Worm (Caenorhabditis elegans) whole organism, young adult: ENCODE data around the gene R12A1.3.

Source experiments
- B0019.2 ChIP-seq: fragments of 200-800 bp; sonication (Bioruptor generic); conservative IDR thresholded peaks from 2 replicates; pipeline ENCODE4 v1.3.6; 2022; ENCODE audit warnings: missing genetic modification reagents, missing genetic modification characterization, missing compliant biosample characterization
- B0035.1 ChIP-seq: sonication (generic microtip); optimal IDR thresholded peaks from 2 replicates; lab custom pipeline; 2016; ENCODE audit warnings: missing genetic modification characterization, mild to moderate bottlenecking, missing compliant biosample characterization, missing genotype, missing genetic modification reagents
- B0336.3 ChIP-seq: fragments of 200-800 bp; sonication (Bioruptor generic); IDR thresholded peaks from 2 replicates; pipeline ENCODE4 v1.3.6; 2022; ENCODE audit warnings: missing genetic modification characterization, missing compliant biosample characterization
- C17E4.6 ChIP-seq: fragments of 200-800 bp; sonication (Bioruptor generic); IDR thresholded peaks from 2 replicates; pipeline ENCODE4 v1.3.6; 2022; ENCODE audit warnings: missing genetic modification reagents, missing genetic modification characterization, missing compliant biosample characterization
- F10E7.11 ChIP-seq: sonication (generic microtip); optimal IDR thresholded peaks from 2 replicates; lab custom pipeline; 2017; ENCODE audit warnings: mild to moderate bottlenecking, missing genetic modification characterization, moderate library complexity, missing compliant biosample characterization
- F22D6.2 ChIP-seq: sonication (generic microtip); optimal IDR thresholded peaks from 2 replicates; lab custom pipeline; 2016; ENCODE audit warnings: mild to moderate bottlenecking, missing genetic modification characterization, missing compliant biosample characterization
- F33H1.4 ChIP-seq: fragments of 200-800 bp; sonication (Bioruptor generic); IDR thresholded peaks from 2 replicates; pipeline ENCODE4 v1.3.6; 2022; ENCODE audit warnings: missing genetic modification reagents, missing genetic modification characterization, missing compliant biosample characterization
- F37B4.10 ChIP-seq: fragments of 200-800 bp; sonication (Bioruptor generic); IDR thresholded peaks from 2 replicates; pipeline ENCODE4 v1.3.6; 2022; ENCODE audit warnings: missing genetic modification characterization, missing compliant biosample characterization
- Y56A3A.18 ChIP-seq: fragments of 200-800 bp; sonication (Bioruptor generic); IDR thresholded peaks from 2 replicates; pipeline ENCODE4 v1.3.6; 2022; ENCODE audit warnings: missing genetic modification reagents, missing genetic modification characterization, missing compliant biosample characterization
- ZK185.1 ChIP-seq: sonication (generic microtip); optimal IDR thresholded peaks from 2 replicates; lab custom pipeline; 2016; ENCODE audit warnings: mild to moderate bottlenecking, missing genetic modification characterization, missing compliant biosample characterization; ENCODE audit not compliant: poor library complexity, severe bottlenecking
- aptf-3 ChIP-seq: fragments of 200-800 bp; sonication (Bioruptor generic); IDR thresholded peaks from 2 replicates; pipeline ENCODE4 v1.3.6; 2022; ENCODE audit warnings: missing genetic modification characterization, missing compliant biosample characterization
- atf-7 ChIP-seq: sonication (generic microtip); optimal IDR thresholded peaks from 2 replicates; lab custom pipeline; 2017; ENCODE audit warnings: mild to moderate bottlenecking, missing genetic modification characterization, missing compliant biosample characterization
- attf-3 ChIP-seq: fragments of 200-800 bp; sonication (Bioruptor generic); conservative IDR thresholded peaks from 2 replicates; pipeline ENCODE4 v1.3.6; 2022; ENCODE audit warnings: missing genetic modification reagents, missing genetic modification characterization, missing compliant biosample characterization
- cebp-1 ChIP-seq, 2 experiments: fragments of 200-800 bp in 1 of 2; sonication (Bioruptor generic) in 1 of 2; sonication (generic microtip) in 1 of 2; IDR thresholded peaks in 1 of 2; optimal IDR thresholded peaks in 1 of 2; 2 replicates each; pipeline versions ENCODE4 v1.3.6 to Lab custom; 2017 to 2022; ENCODE audit warnings: missing compliant biosample characterization in 2 of 2, missing genetic modification characterization in 2 of 2, mild to moderate bottlenecking in 1 of 2, missing genetic modification reagents in 1 of 2, moderate library complexity in 1 of 2
- ceh-100 ChIP-seq: fragments of 200-800 bp; sonication (Bioruptor generic); IDR thresholded peaks from 2 replicates; pipeline ENCODE4 v1.3.6; 2022; ENCODE audit warnings: missing genetic modification reagents, missing genetic modification characterization, missing compliant biosample characterization
- ceh-91 ChIP-seq: fragments of 200-800 bp; sonication (Bioruptor generic); IDR thresholded peaks from 2 replicates; pipeline ENCODE4 v1.3.6; 2022; ENCODE audit warnings: missing genetic modification reagents, missing genetic modification characterization, missing compliant biosample characterization
- chd-7 ChIP-seq: sonication (generic microtip); optimal IDR thresholded peaks from 2 replicates; lab custom pipeline; 2016; ENCODE audit warnings: mild to moderate bottlenecking, missing genetic modification characterization, moderate library complexity, missing compliant biosample characterization
- dox-1 ChIP-seq: fragments of 200-800 bp; sonication (Bioruptor generic); IDR thresholded peaks from 2 replicates; pipeline ENCODE4 v1.3.6; 2022; ENCODE audit warnings: missing genetic modification reagents, missing genetic modification characterization, missing compliant biosample characterization
- egl-44 ChIP-seq: fragments of 200-800 bp; sonication (Bioruptor generic); IDR thresholded peaks from 2 replicates; pipeline ENCODE4 v1.3.6; 2022; ENCODE audit warnings: missing genetic modification reagents, missing genetic modification characterization, missing compliant biosample characterization
- ekl-4 ChIP-seq: fragments of 200-800 bp; sonication (Bioruptor generic); IDR thresholded peaks from 2 replicates; pipeline ENCODE4 v1.3.6; 2022; ENCODE audit warnings: missing genetic modification reagents, missing genetic modification characterization, missing compliant biosample characterization
- gei-17 ChIP-seq: fragments of 200-800 bp; sonication (Bioruptor generic); optimal IDR thresholded peaks from 2 replicates; lab custom pipeline; 2018; ENCODE audit warnings: mild to moderate bottlenecking, missing genetic modification characterization, missing compliant biosample characterization
- hlh-12 ChIP-seq: sonication (generic microtip); optimal IDR thresholded peaks from 2 replicates; lab custom pipeline; 2016; ENCODE audit warnings: missing genetic modification characterization, missing compliant biosample characterization
- hmg-1.2 ChIP-seq: fragments of 200-800 bp; sonication (Bioruptor generic); IDR thresholded peaks from 2 replicates; pipeline ENCODE4 v1.3.6; 2022; ENCODE audit warnings: missing genetic modification reagents, missing genetic modification characterization, missing compliant biosample characterization
- hmg-20 ChIP-seq: fragments of 200-800 bp; sonication (Bioruptor generic); IDR thresholded peaks from 2 replicates; pipeline ENCODE4 v1.3.6; 2022; ENCODE audit warnings: missing genetic modification reagents, missing genetic modification characterization, missing compliant biosample characterization
- hsf-1 ChIP-seq: fragments of 200-800 bp; sonication (Bioruptor generic); IDR thresholded peaks from 2 replicates; pipeline ENCODE4 v1.3.6; 2022; ENCODE audit warnings: missing genetic modification reagents, missing genetic modification characterization, missing compliant biosample characterization
- lin-26 ChIP-seq: fragments of 200-800 bp; sonication (Bioruptor generic); IDR thresholded peaks from 2 replicates; pipeline ENCODE4 v1.3.6; 2022; ENCODE audit warnings: missing genetic modification reagents, missing genetic modification characterization, missing compliant biosample characterization
- lin-35 ChIP-seq, 3 experiments: fragments of 150-350 bp in 2 of 3; sonication (generic microtip) in 1 of 3; optimal IDR thresholded peaks; 2 replicates each; lab custom pipeline; 2014 to 2018; ENCODE audit warnings: missing biosample characterization in 3 of 3, missing genetic modification characterization in 3 of 3, missing genetic modification reagents in 3 of 3
- lin-40 ChIP-seq: sonication (generic microtip); optimal IDR thresholded peaks from 2 replicates; lab custom pipeline; 2016; ENCODE audit warnings: missing genetic modification characterization, mild to moderate bottlenecking, missing compliant biosample characterization, missing genotype, missing genetic modification reagents
- lin-54 ChIP-seq: fragments of 200-800 bp; sonication (Bioruptor generic); optimal IDR thresholded peaks from 2 replicates; lab custom pipeline; 2018; ENCODE audit warnings: mild to moderate bottlenecking, missing genetic modification characterization, missing compliant biosample characterization
- lir-1 ChIP-seq: fragments of 200-800 bp; sonication (Bioruptor generic); conservative IDR thresholded peaks from 2 replicates; pipeline ENCODE4 v1.3.6; 2022; ENCODE audit warnings: missing genetic modification reagents, missing genetic modification characterization, missing compliant biosample characterization
- madf-10 ChIP-seq: sonication (generic microtip); optimal IDR thresholded peaks from 2 replicates; lab custom pipeline; 2016; ENCODE audit warnings: mild to moderate bottlenecking, missing genetic modification characterization, missing compliant biosample characterization
- madf-3 ChIP-seq: fragments of 200-800 bp; sonication (Bioruptor generic); IDR thresholded peaks from 2 replicates; pipeline ENCODE4 v1.3.6; 2022; ENCODE audit warnings: missing genetic modification reagents, missing genetic modification characterization, missing compliant biosample characterization
- madf-8 ChIP-seq: fragments of 200-800 bp; sonication (Bioruptor generic); conservative IDR thresholded peaks from 2 replicates; pipeline ENCODE4 v1.3.6; 2022; ENCODE audit warnings: missing genetic modification reagents, missing genetic modification characterization, missing compliant biosample characterization
- mxl-1 ChIP-seq: sonication (generic microtip); optimal IDR thresholded peaks from 2 replicates; lab custom pipeline; 2016; ENCODE audit warnings: missing genetic modification characterization, missing compliant biosample characterization
- nfya-2 ChIP-seq: fragments of 200-800 bp; sonication (Bioruptor generic); IDR thresholded peaks from 2 replicates; pipeline ENCODE4 v1.3.6; 2022; ENCODE audit warnings: missing genetic modification reagents, missing genetic modification characterization, missing compliant biosample characterization
- nfyb-1 ChIP-seq: fragments of 200-800 bp; sonication (Bioruptor generic); IDR thresholded peaks from 2 replicates; pipeline ENCODE4 v1.3.6; 2022; ENCODE audit warnings: missing genetic modification reagents, missing genetic modification characterization, missing compliant biosample characterization
- nhr-120 ChIP-seq: fragments of 200-800 bp; sonication (Bioruptor generic); IDR thresholded peaks from 2 replicates; pipeline ENCODE4 v1.3.6; 2022; ENCODE audit warnings: missing genetic modification characterization, missing compliant biosample characterization
- nhr-80 ChIP-seq: sonication (generic microtip); optimal IDR thresholded peaks from 2 replicates; lab custom pipeline; 2016; ENCODE audit warnings: missing genetic modification characterization, missing compliant biosample characterization
- pbrm-1 ChIP-seq: fragments of 200-800 bp; sonication (Bioruptor generic); IDR thresholded peaks from 2 replicates; pipeline ENCODE4 v1.3.6; 2022; ENCODE audit warnings: missing genetic modification reagents, missing genetic modification characterization, missing compliant biosample characterization
- rcor-1 ChIP-seq: fragments of 200-800 bp; sonication (Bioruptor generic); IDR thresholded peaks from 2 replicates; pipeline ENCODE4 v1.3.6; 2022; ENCODE audit warnings: missing genetic modification reagents, missing genetic modification characterization, missing compliant biosample characterization
- zfh-2 ChIP-seq: fragments of 200-800 bp; sonication (Bioruptor generic); conservative IDR thresholded peaks from 2 replicates; pipeline ENCODE4 v1.3.6; 2022; ENCODE audit warnings: missing genetic modification reagents, missing genetic modification characterization, missing compliant biosample characterization
- zim-3 ChIP-seq: sonication (generic microtip); optimal IDR thresholded peaks from 2 replicates; lab custom pipeline; 2017; ENCODE audit warnings: mild to moderate bottlenecking, missing genetic modification characterization, moderate library complexity, missing compliant biosample characterization
- ztf-18 ChIP-seq: sonication (generic microtip); optimal IDR thresholded peaks from 2 replicates; lab custom pipeline; 2016; ENCODE audit warnings: missing genotype, mild to moderate bottlenecking, missing genetic modification characterization, missing compliant biosample characterization
- ztf-22 ChIP-seq: fragments of 200-800 bp; sonication (Bioruptor generic); optimal IDR thresholded peaks from 2 replicates; lab custom pipeline; 2018; ENCODE audit warnings: mild to moderate bottlenecking, missing genetic modification characterization, moderate library complexity, missing compliant biosample characterization
- ztf-25 ChIP-seq: fragments of 200-800 bp; sonication (Bioruptor generic); IDR thresholded peaks from 2 replicates; pipeline ENCODE4 v1.3.6; 2022; ENCODE audit warnings: missing genetic modification reagents, missing genetic modification characterization, missing compliant biosample characterization

The R12A1.3 gene

DNA sequence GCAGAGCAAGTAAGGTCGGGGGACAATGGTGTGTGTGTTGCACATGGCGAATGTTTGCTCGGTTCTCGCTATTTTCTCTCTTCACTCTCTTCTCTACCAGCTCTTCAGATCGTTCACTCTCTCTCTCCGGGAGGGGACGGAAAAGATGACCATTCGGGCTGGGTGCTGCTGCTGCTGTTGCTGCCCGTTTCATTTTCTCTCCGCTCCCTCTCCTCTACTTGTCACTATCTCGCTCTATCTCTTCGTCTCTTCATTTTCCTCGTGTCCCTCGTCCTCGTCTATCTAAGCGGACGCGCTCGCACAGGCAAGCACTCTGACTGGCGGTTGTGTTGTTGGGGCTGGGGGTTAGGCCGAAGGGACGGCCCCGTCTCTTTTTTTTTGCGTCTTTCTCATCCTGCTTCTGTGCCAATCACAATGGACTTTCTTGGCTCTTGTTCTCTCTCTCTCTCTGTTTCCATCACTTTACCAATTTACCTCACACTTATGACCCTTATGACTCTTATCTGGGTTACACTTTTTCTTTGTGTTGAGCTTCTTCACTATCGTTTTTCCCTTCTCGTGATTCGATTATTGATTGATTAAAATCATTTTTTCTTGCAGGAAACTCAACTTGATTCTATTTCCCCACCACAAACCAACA lies 49.0 kb upstream of the R12A1.3 start, which contains the start of the genes F53E2.2 and unc-60 (continued):
- no peak for TF ChIP-seq mxl-1 (tag; lab: Kevin White, UChicago)
- no peak for TF ChIP-seq ztf-25
- no peak for TF ChIP-seq lir-1 (GFP tag; lab: Robert Waterston, UW)
- no peak for TF ChIP-seq zim-3 (tag; lab: Kevin White, UChicago)
- TF ChIP-seq nfyb-1 (GFP tag; lab: Robert Waterston, UW) = peak; percentile 51; the same call in 1 of the 2 replicates
- TF ChIP-seq F37B4.10 (GFP tag; lab: Robert Waterston, UW) = no peak
- peak; percentile 97 for TF ChIP-seq zfh-2 (GFP tag; lab: Robert Waterston, UW)
- TF ChIP-seq chd-7 = peak; percentile 17
- TF ChIP-seq lin-40 = peak; percentile 50
- TF ChIP-seq aptf-3 (GFP tag; lab: Robert Waterston, UW) = no peak
- no peak for TF ChIP-seq F33H1.4 (GFP tag; lab: Robert Waterston, UW)
- peak; percentile 21; the same call in 1 of the 2 replicates for TF ChIP-seq cebp-1 (GFP tag; IDR thresholded peaks at IDR 0.05; lab: Robert Waterston, UW)
- peak; percentile 79 for TF ChIP-seq cebp-1 (tag; optimal IDR thresholded peaks at IDR 0.05; lab: Kevin White, UChicago)
- no peak for TF ChIP-seq ceh-91 (GFP tag; lab: Robert Waterston, UW)
- peak; percentile 57 for TF ChIP-seq ztf-22
- no peak; the same call in 1 of the 2 replicates for TF ChIP-seq B0336.3 (GFP tag; lab: Robert Waterston, UW)
- no peak for TF ChIP-seq nfya-2 (GFP tag; lab: Robert Waterston, UW)
- peak in 1 of 3 experiments; percentile 71 for TF ChIP-seq lin-35 (GFP tag; optimal IDR thresholded peaks at IDR 0.05; lab: Kevin White, UChicago)
- TF ChIP-seq hsf-1 (GFP tag; lab: Robert Waterston, UW) = 0 out of 2 replicates have a peak, but pooled peaks have one; percentile 40
- no peak for TF ChIP-seq madf-8
- no peak for TF ChIP-seq F10E7.11 (tag; lab: Kevin White, UChicago)
- no peak for TF ChIP-seq hmg-20 (GFP tag; lab: Robert Waterston, UW)
- TF ChIP-seq madf-3 (GFP tag; lab: Robert Waterston, UW) = peak; percentile 36; the same call in 1 of the 2 replicates
- peak; percentile 29 for TF ChIP-seq madf-10 (tag; lab: Kevin White, UChicago)
- TF ChIP-seq ceh-100 (GFP tag; lab: Robert Waterston, UW) = no peak
- no peak for TF ChIP-seq F22D6.2 (tag; lab: Kevin White, UChicago)
- no peak for TF ChIP-seq hlh-12
- peak; percentile 67 for TF ChIP-seq ZK185.1 (tag; lab: Kevin White, UChicago)
- no peak for TF ChIP-seq B0019.2
- TF ChIP-seq lin-54 (GFP tag; lab: Kevin White, UChicago) = no peak
- no peak for TF ChIP-seq pbrm-1 (GFP tag; lab: Robert Waterston, UW)
- TF ChIP-seq egl-44 (GFP tag; lab: Robert Waterston, UW) = no peak; the same call in 1 of the 2 replicates
- TF ChIP-seq ekl-4 (GFP tag; lab: Robert Waterston, UW) = peak; percentile 15; the same call in 1 of the 2 replicates
- no peak for TF ChIP-seq ztf-18 (tag; lab: Kevin White, UChicago)
- no peak for TF ChIP-seq attf-3 (GFP tag; lab: Robert Waterston, UW)

DNA sequence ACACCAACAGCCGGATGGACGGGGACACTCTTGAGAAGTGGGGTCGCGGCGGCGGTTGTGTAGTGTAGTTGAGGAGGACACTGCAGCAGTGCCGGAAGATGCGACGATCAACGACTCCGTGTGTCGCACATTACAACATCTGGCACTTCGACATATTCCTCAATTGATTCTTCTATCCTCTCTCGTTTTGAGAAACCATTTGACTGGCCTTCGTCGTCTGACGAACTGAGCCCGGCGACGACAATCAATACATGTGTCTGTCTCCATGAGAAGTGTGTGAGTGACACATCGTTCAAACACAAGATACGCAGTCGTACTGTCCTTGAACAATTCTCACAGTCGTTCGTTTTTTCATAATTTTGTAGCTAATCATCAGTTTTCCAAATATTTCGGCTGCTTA lies 47.0 kb upstream of the R12A1.3 start:
- TF ChIP-seq lin-54 (GFP tag; lab: Kevin White, UChicago) (no peak), nhr-80 (peak; percentile 39), Y56A3A.18 (GFP tag; lab: Robert Waterston, UW) (no peak), nfyb-1 (GFP tag; lab: Robert Waterston, UW) (no peak), dox-1 (GFP tag; lab: Robert Waterston, UW) (peak; percentile 19; the same call in 1 of the 2 replicates), nhr-120 (GFP tag; lab: Robert Waterston, UW) (0 out of 2 replicates have a peak, but pooled peaks have one; percentile 7), ekl-4 (GFP tag; lab: Robert Waterston, UW) (peak; percentile 54; the same call in 1 of the 2 replicates), hmg-1.2 (no peak), gei-17 (GFP tag; lab: Kevin White, UChicago) (no peak), rcor-1 (0 out of 2 replicates have a peak, but pooled peaks have one; percentile 26), C17E4.6 (GFP tag; lab: Robert Waterston, UW) (no peak), B0035.1 (tag; lab: Kevin White, UChicago) (no peak), lin-26 (GFP tag; lab: Robert Waterston, UW) (0 out of 2 replicates have a peak, but pooled peaks have one; percentile 9), atf-7 (tag; lab: Kevin White, UChicago) (no peak)
